Worm (Caenorhabditis elegans): ENCODE data around the gene shl-1.

Gene shl-1

ce11 chrIV:6426089-6426715, 42.3 kb upstream of the shl-1 start, which contains the start of gene acp-6:
Gene acp-6, minus strand, starts transcription at chrIV:6426139.
- peak; percentile 32 for TF ChIP-seq nhr-23 (tag; optimal IDR thresholded peaks at IDR 0.05)
- peak in 1 of 3 experiments; percentile 63 for TF ChIP-seq elt-3 (tag; optimal IDR thresholded peaks at IDR 0.05)
- no peak for TF ChIP-seq nhr-11 (tag; optimal IDR thresholded peaks at IDR 0.05)

- TF ChIP-seq nhr-23 (tag; optimal IDR thresholded peaks at IDR 0.05) (no peak), zag-1 (tag; optimal IDR thresholded peaks at IDR 0.05) (no peak), nhr-25 (tag; optimal IDR thresholded peaks at IDR 0.05) (no peak), nhr-67 (tag; optimal IDR thresholded peaks at IDR 0.05) (no peak), R02D3.7 (tag; optimal IDR thresholded peaks at IDR 0.05) (no peak), nhr-12 (tag; optimal IDR thresholded peaks at IDR 0.05) (no peak), eor-1 (tag; optimal IDR thresholded peaks at IDR 0.05) (no peak), unc-62 (GFP tag; optimal IDR thresholded peaks at IDR 0.05) (no peak), lin-39 (tag; optimal IDR thresholded peaks at IDR 0.05) (no peak), aly-2 (tag; optimal IDR thresholded peaks at IDR 0.05) (no peak), fkh-2 (tag; optimal IDR thresholded peaks at IDR 0.05) (no peak), mdl-1 (tag; optimal IDR thresholded peaks at IDR 0.05) (no peak), nhr-237 (tag; optimal IDR thresholded peaks at IDR 0.05) (no peak), fkh-10 (GFP tag; optimal IDR thresholded peaks at IDR 0.05) (no peak), nfya-1 (tag; optimal IDR thresholded peaks at IDR 0.05; ENCODE audit: insufficient read depth) (no peak), nhr-77 (tag; optimal IDR thresholded peaks at IDR 0.05) (no peak), lsy-12 (tag; optimal IDR thresholded peaks at IDR 0.05) (no peak)
Measured at ce11 chrIV:6421183-6421635, 37.3 kb upstream of the shl-1 start, which contains the start of gene puf-11. Gene puf-11, plus strand, starts transcription at chrIV:6421585.

- no peak for TF ChIP-seq skn-1 (tag; optimal IDR thresholded peaks at IDR 0.05)
Measured at ce11 chrIV:6419031-6419582, 35.2 kb upstream of the shl-1 start, which contains the start of the genes Y73B6BL.23 and htp-2. Gene Y73B6BL.23, minus strand, starts transcription at chrIV:6419081. Gene htp-2, plus strand, starts transcription at chrIV:6419522.

- TF ChIP-seq snpc-4 (tag; optimal IDR thresholded peaks at IDR 0.05) (no peak), nhr-77 (tag; optimal IDR thresholded peaks at IDR 0.05) (no peak), nhr-43 (tag; optimal IDR thresholded peaks at IDR 0.05; ENCODE audit: poor library complexity, severe bottlenecking) (no peak), ceh-82 (tag; optimal IDR thresholded peaks at IDR 0.05) (no peak), aly-2 (tag; optimal IDR thresholded peaks at IDR 0.05) (no peak), ZK546.5 (tag; optimal IDR thresholded peaks at IDR 0.05) (no peak), unc-62 (GFP tag; optimal IDR thresholded peaks at IDR 0.05) (no peak), tbx-2 (tag; optimal IDR thresholded peaks at IDR 0.05) (no peak), elt-2 (tag; optimal IDR thresholded peaks at IDR 0.05) (no peak), nhr-23 (tag; optimal IDR thresholded peaks at IDR 0.05) (no peak), eor-1 (tag; optimal IDR thresholded peaks at IDR 0.05) (no peak), elt-1 (tag; optimal IDR thresholded peaks at IDR 0.05) (no peak), pha-4 (tag; optimal IDR thresholded peaks at IDR 0.05) (no peak), pqm-1 (tag; optimal IDR thresholded peaks at IDR 0.05) (no peak), fkh-10 (GFP tag; optimal IDR thresholded peaks at IDR 0.05) (no peak), daf-12 (tag; optimal IDR thresholded peaks at IDR 0.05) (no peak), fkh-2 (tag; optimal IDR thresholded peaks at IDR 0.05) (no peak), R02D3.7 (tag; optimal IDR thresholded peaks at IDR 0.05) (no peak), nfya-1 (tag; optimal IDR thresholded peaks at IDR 0.05; ENCODE audit: insufficient read depth) (no peak)
Measured at ce11 chrIV:6417612-6418011, 33.7 kb upstream of the shl-1 start.

ce11 chrIV:6416553-6416952, 32.7 kb upstream of the shl-1 start, which contains the start of gene Y73B6BL.22:
Gene Y73B6BL.22, minus strand, starts transcription at chrIV:6416653.
- no peak for TF ChIP-seq pha-4 (tag; optimal IDR thresholded peaks at IDR 0.05)
- no peak for TF ChIP-seq tbx-2 (tag; optimal IDR thresholded peaks at IDR 0.05)
- TF ChIP-seq pqm-1 (tag; optimal IDR thresholded peaks at IDR 0.05), result no peak
- no peak for TF ChIP-seq nhr-67 (tag; optimal IDR thresholded peaks at IDR 0.05)
- no peak for TF ChIP-seq elt-1 (tag; optimal IDR thresholded peaks at IDR 0.05)
- no peak for TF ChIP-seq ceh-9 (tag; optimal IDR thresholded peaks at IDR 0.05)
- TF ChIP-seq elt-2 (tag; optimal IDR thresholded peaks at IDR 0.05), result no peak
- no peak for TF ChIP-seq aly-2 (tag; optimal IDR thresholded peaks at IDR 0.05)
- TF ChIP-seq ztf-4 (tag; optimal IDR thresholded peaks at IDR 0.05), result no peak
- no peak for TF ChIP-seq ceh-28 (tag; optimal IDR thresholded peaks at IDR 0.05)

Measured in whole organism, L3 larva.